Fruit fly (Drosophila melanogaster): Measurements from ENCODE around the gene ss.

- TF ChIP-seq h (optimal IDR thresholded peaks at IDR 0.05) (no peak), insv (optimal IDR thresholded peaks at IDR 0.05) (no peak), Sin3A (optimal IDR thresholded peaks at IDR 0.05) (no peak), ttk (optimal IDR thresholded peaks at IDR 0.05) (no peak)
Observed at dm6 chr3R:16336327-16337052, 67.0 kb downstream of the ss start.
